Worm (Caenorhabditis elegans) whole organism, mixed stage, embryonic: ENCODE results near the gene K10B4.3.

Experiments used
- ceh-83 ChIP-seq: fragments of 200-800 bp; sonication (Bioruptor generic); optimal IDR thresholded peaks from 2 replicates; lab custom pipeline; 2018; ENCODE audit warnings: mild to moderate bottlenecking, missing genetic modification characterization, missing compliant biosample characterization
- ham-2 ChIP-seq: fragments of 200-800 bp; sonication (Bioruptor generic); optimal IDR thresholded peaks from 2 replicates; lab custom pipeline; 2018; ENCODE audit warnings: mild to moderate bottlenecking, missing genetic modification characterization, missing compliant biosample characterization
- mab-5 ChIP-seq: fragments of 150-350 bp; optimal IDR thresholded peaks from 2 replicates; lab custom pipeline; 2014; ENCODE audit warnings: missing biosample characterization, missing genetic modification characterization
- nhr-12 ChIP-seq: fragments of 150-350 bp; optimal IDR thresholded peaks from 2 replicates; lab custom pipeline; 2014; ENCODE audit warnings: missing biosample characterization, missing genetic modification characterization
- nhr-237 ChIP-seq: fragments of 150-350 bp; optimal IDR thresholded peaks from 2 replicates; lab custom pipeline; 2014; ENCODE audit warnings: missing biosample characterization, missing genetic modification characterization
- snpc-4 ChIP-seq: fragments of 150-350 bp; optimal IDR thresholded peaks from 2 replicates; lab custom pipeline; 2014; ENCODE audit warnings: missing biosample characterization, missing genetic modification characterization
- unc-62 ChIP-seq: fragments of 150-350 bp; optimal IDR thresholded peaks from 2 replicates; lab custom pipeline; 2014; ENCODE audit warnings: missing biosample characterization, missing genetic modification reagents, missing genetic modification characterization
- ztf-11 ChIP-seq: fragments of 150-350 bp; optimal IDR thresholded peaks from 2 replicates; lab custom pipeline; 2014; ENCODE audit warnings: missing biosample characterization, missing genetic modification characterization

DNA sequence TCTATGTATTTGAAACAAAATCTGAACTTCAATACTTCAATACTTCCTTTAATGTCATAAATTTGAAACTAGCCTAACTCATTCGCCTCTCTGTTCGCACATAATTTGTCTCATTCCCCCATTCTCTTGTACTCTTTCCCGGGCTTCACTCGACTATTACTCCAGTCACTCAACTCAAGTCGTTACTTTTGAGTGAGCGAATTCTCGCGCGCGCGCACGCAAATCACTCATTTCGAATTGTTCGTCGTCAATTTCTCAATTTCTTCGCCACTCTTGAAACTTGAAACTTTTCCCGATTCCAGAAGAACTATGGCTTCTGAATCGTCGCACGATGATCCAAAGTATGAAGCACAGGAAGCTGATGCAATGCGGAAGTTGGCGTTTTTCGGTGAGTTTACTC lies 16.8 kb downstream of the K10B4.3 start, which contains the start of gene col-68:
- TF ChIP-seq nhr-237 (tag; lab: Kevin White, UChicago) (no peak), ztf-11 (no peak), ceh-83 (GFP tag; lab: Kevin White, UChicago) (no peak), ham-2 (GFP tag; lab: Kevin White, UChicago) (no peak), unc-62 (GFP tag; lab: Kevin White, UChicago) (no peak), nhr-12 (tag; lab: Kevin White, UChicago) (no peak), snpc-4 (tag; lab: Kevin White, UChicago) (no peak), mab-5 (tag; lab: Kevin White, UChicago) (no peak)
